Worm (Caenorhabditis elegans) whole organism, late embryonic: ENCODE measurements around the gene str-222.
A peak's percentile ranks its signal among the peaks of the same experiment; 100 is the strongest.

Experiments used
- C08G9.2 ChIP-seq: sonication (generic microtip); optimal IDR thresholded peaks from 2 replicates; lab custom pipeline; 2016; ENCODE audit warnings: mild to moderate bottlenecking, missing genetic modification characterization, moderate library complexity, missing compliant biosample characterization
- F13H6.1 ChIP-seq: sonication (generic microtip); optimal IDR thresholded peaks from 2 replicates; lab custom pipeline; 2016; ENCODE audit warnings: missing genetic modification characterization, missing compliant biosample characterization
- K02D7.2 ChIP-seq: sonication (generic microtip); optimal IDR thresholded peaks from 2 replicates; lab custom pipeline; 2017; ENCODE audit warnings: mild to moderate bottlenecking, missing genetic modification characterization, missing compliant biosample characterization
- ahr-1 ChIP-seq: sonication (generic microtip); optimal IDR thresholded peaks from 2 replicates; lab custom pipeline; 2016; ENCODE audit warnings: missing genetic modification characterization, missing compliant biosample characterization
- ama-1 ChIP-seq: fragments of 150-350 bp; optimal IDR thresholded peaks from 2 replicates; lab custom pipeline; 2014
- ceh-19 ChIP-seq: fragments of 200-800 bp; sonication (Bioruptor generic); optimal IDR thresholded peaks from 2 replicates; lab custom pipeline; 2018; ENCODE audit warnings: mild to moderate bottlenecking, missing genetic modification characterization, missing compliant biosample characterization
- ceh-2 ChIP-seq: sonication (generic microtip); optimal IDR thresholded peaks from 2 replicates; lab custom pipeline; 2016; ENCODE audit warnings: missing genotype, missing genetic modification characterization, missing compliant biosample characterization
- ceh-24 ChIP-seq: sonication (generic microtip); optimal IDR thresholded peaks from 2 replicates; lab custom pipeline; 2016; ENCODE audit warnings: mild to moderate bottlenecking, missing genetic modification characterization, missing compliant biosample characterization
- ceh-34 ChIP-seq: sonication (generic microtip); optimal IDR thresholded peaks from 2 replicates; lab custom pipeline; 2016; ENCODE audit warnings: mild to moderate bottlenecking, missing genetic modification characterization, missing compliant biosample characterization
- ceh-45 ChIP-seq: fragments of 200-800 bp; sonication (Bioruptor generic); IDR thresholded peaks from 2 replicates; pipeline ENCODE4 v1.3.6; 2022; ENCODE audit warnings: missing genetic modification reagents, missing genetic modification characterization, missing compliant biosample characterization
- ceh-48 ChIP-seq: sonication (generic microtip); optimal IDR thresholded peaks from 2 replicates; lab custom pipeline; 2016; ENCODE audit warnings: missing genetic modification characterization, inconsistent platforms, missing compliant biosample characterization
- ceh-6 ChIP-seq: fragments of 200-800 bp; sonication (Bioruptor generic); optimal IDR thresholded peaks from 2 replicates; lab custom pipeline; 2018; ENCODE audit warnings: mild to moderate bottlenecking, missing genetic modification characterization, missing compliant biosample characterization
- ceh-9 ChIP-seq: sonication (generic microtip); optimal IDR thresholded peaks from 2 replicates; lab custom pipeline; 2016; ENCODE audit warnings: mild to moderate bottlenecking, missing genetic modification characterization, inconsistent platforms, missing compliant biosample characterization
- dmd-4 ChIP-seq: sonication (generic microtip); optimal IDR thresholded peaks from 2 replicates; lab custom pipeline; 2016; ENCODE audit warnings: borderline replicate concordance, missing genetic modification characterization, missing compliant biosample characterization
- dve-1 ChIP-seq: sonication (generic microtip); optimal IDR thresholded peaks from 2 replicates; lab custom pipeline; 2017; ENCODE audit warnings: antibody characterized with exemption, mild to moderate bottlenecking, missing genetic modification characterization, missing compliant biosample characterization
- elt-2 ChIP-seq: sonication (generic microtip); optimal IDR thresholded peaks from 2 replicates; lab custom pipeline; 2016; ENCODE audit warnings: missing genetic modification reagents, missing genetic modification characterization, missing compliant biosample characterization
- elt-4 ChIP-seq: sonication (generic microtip); optimal IDR thresholded peaks from 2 replicates; lab custom pipeline; 2016; ENCODE audit warnings: missing genetic modification characterization, missing compliant biosample characterization
- eyg-1 ChIP-seq: sonication (generic microtip); optimal IDR thresholded peaks from 2 replicates; lab custom pipeline; 2016; ENCODE audit warnings: missing genotype, missing genetic modification characterization, missing compliant biosample characterization
- gmeb-2 ChIP-seq: sonication (generic microtip); optimal IDR thresholded peaks from 2 replicates; lab custom pipeline; 2016; ENCODE audit warnings: missing genetic modification characterization, inconsistent platforms, missing compliant biosample characterization
- hlh-13 ChIP-seq: fragments of 200-800 bp; sonication (Bioruptor generic); optimal IDR thresholded peaks from 2 replicates; lab custom pipeline; 2018; ENCODE audit warnings: mild to moderate bottlenecking, missing genetic modification characterization, missing compliant biosample characterization
- hlh-30 ChIP-seq: sonication (generic microtip); optimal IDR thresholded peaks from 2 replicates; lab custom pipeline; 2017; ENCODE audit warnings: antibody characterized with exemption, missing genetic modification characterization, missing compliant biosample characterization; ENCODE audit not compliant: insufficient read depth
- hlh-6 ChIP-seq: sonication (generic microtip); optimal IDR thresholded peaks from 2 replicates; lab custom pipeline; 2016; ENCODE audit warnings: missing genotype, missing genetic modification characterization, missing compliant biosample characterization
- hlh-8 ChIP-seq: sonication (generic microtip); optimal IDR thresholded peaks from 2 replicates; lab custom pipeline; 2016; ENCODE audit warnings: missing genotype, missing genetic modification characterization, missing compliant biosample characterization
- lim-6 ChIP-seq: sonication (generic microtip); optimal IDR thresholded peaks from 2 replicates; lab custom pipeline; 2016; ENCODE audit warnings: missing genetic modification characterization, missing compliant biosample characterization
- lin-11 ChIP-seq: fragments of 200-800 bp; sonication (Bioruptor generic); optimal IDR thresholded peaks from 2 replicates; lab custom pipeline; 2018; ENCODE audit warnings: mild to moderate bottlenecking, missing genetic modification characterization, missing compliant biosample characterization
- mec-3 ChIP-seq: sonication (generic microtip); optimal IDR thresholded peaks from 2 replicates; lab custom pipeline; 2016; ENCODE audit warnings: borderline replicate concordance, missing genetic modification characterization, missing compliant biosample characterization
- nfya-1 ChIP-seq: sonication (generic microtip); optimal IDR thresholded peaks from 2 replicates; lab custom pipeline; 2017; ENCODE audit warnings: missing genetic modification characterization, mild to moderate bottlenecking, missing compliant biosample characterization, antibody characterized with exemption, moderate library complexity
- nhr-11 ChIP-seq: fragments of 150-350 bp; optimal IDR thresholded peaks from 2 replicates; lab custom pipeline; 2014; ENCODE audit warnings: missing biosample characterization, missing genetic modification characterization
- nhr-232 ChIP-seq: sonication (generic microtip); optimal IDR thresholded peaks from 2 replicates; lab custom pipeline; 2016; ENCODE audit warnings: missing genetic modification characterization, missing compliant biosample characterization
- npax-4 ChIP-seq: sonication (generic microtip); optimal IDR thresholded peaks from 2 replicates; lab custom pipeline; 2016; ENCODE audit warnings: missing genetic modification characterization, missing compliant biosample characterization
- odd-2 ChIP-seq: sonication (generic microtip); optimal IDR thresholded peaks from 2 replicates; lab custom pipeline; 2017; ENCODE audit warnings: antibody characterized with exemption, mild to moderate bottlenecking, missing genetic modification characterization, missing compliant biosample characterization
- pax-1 ChIP-seq: fragments of 150-350 bp; optimal IDR thresholded peaks from 2 replicates; lab custom pipeline; 2014; ENCODE audit warnings: missing biosample characterization, missing genetic modification characterization
- pha-2 ChIP-seq: sonication (generic microtip); optimal IDR thresholded peaks from 2 replicates; lab custom pipeline; 2017; ENCODE audit warnings: mild to moderate bottlenecking, missing genetic modification characterization, missing compliant biosample characterization
- pqm-1 ChIP-seq: sonication (generic microtip); optimal IDR thresholded peaks from 2 replicates; lab custom pipeline; 2016; ENCODE audit warnings: missing genetic modification characterization, missing compliant biosample characterization
- rnt-1 ChIP-seq: sonication (generic microtip); optimal IDR thresholded peaks from 2 replicates; lab custom pipeline; 2016; ENCODE audit warnings: missing genetic modification characterization, missing compliant biosample characterization
- sox-2 ChIP-seq: fragments of 200-800 bp; sonication (Bioruptor generic); IDR thresholded peaks from 2 replicates; pipeline ENCODE4 v1.3.6; 2022; ENCODE audit warnings: missing genetic modification reagents, missing genetic modification characterization, missing compliant biosample characterization
- syd-9 ChIP-seq: sonication (generic microtip); optimal IDR thresholded peaks from 2 replicates; lab custom pipeline; 2016; ENCODE audit warnings: mild to moderate bottlenecking, missing genetic modification characterization, moderate library complexity, missing compliant biosample characterization
- ttx-3 ChIP-seq: sonication (generic microtip); optimal IDR thresholded peaks from 2 replicates; lab custom pipeline; 2016; ENCODE audit warnings: missing genetic modification reagents, missing genetic modification characterization, missing compliant biosample characterization
- unc-42 ChIP-seq: sonication (generic microtip); optimal IDR thresholded peaks from 2 replicates; lab custom pipeline; 2016; ENCODE audit warnings: missing genotype, missing genetic modification characterization, missing compliant biosample characterization
- unc-86 ChIP-seq: sonication (generic microtip); optimal IDR thresholded peaks from 2 replicates; lab custom pipeline; 2016; ENCODE audit warnings: missing genetic modification characterization, missing compliant biosample characterization
- zip-5 ChIP-seq: sonication (generic microtip); optimal IDR thresholded peaks from 2 replicates; lab custom pipeline; 2016; ENCODE audit warnings: missing genetic modification characterization, missing compliant biosample characterization

Gene str-222

DNA sequence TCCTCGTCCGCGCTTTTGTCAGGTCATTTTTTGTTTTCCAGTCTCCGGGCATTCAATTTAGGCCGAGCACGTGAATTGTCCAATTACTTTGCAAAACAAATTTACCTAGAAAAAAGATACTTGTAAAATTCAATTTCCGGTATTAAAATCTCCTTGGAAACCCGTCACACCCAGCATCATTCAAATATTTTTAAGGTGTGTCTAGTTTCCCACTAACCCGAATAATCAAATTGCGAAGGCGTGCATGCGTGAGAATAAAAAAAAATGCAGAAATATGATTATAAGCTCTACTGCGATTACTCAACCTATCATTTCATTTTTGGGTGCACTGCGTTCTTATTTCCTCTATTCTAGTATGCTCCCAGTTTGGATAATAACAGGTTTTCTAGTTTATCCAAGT, 18.9 kb downstream of the str-222 start, which contains the start of gene irld-11:
TSS of gene irld-11 (plus strand) at position 301 of the 400 bp plus-strand sequence.
- peak; percentile 17 for TF ChIP-seq unc-42 (tag; lab: Kevin White, UChicago)
- TF ChIP-seq pqm-1 (tag; lab: Kevin White, UChicago), result no peak

DNA sequence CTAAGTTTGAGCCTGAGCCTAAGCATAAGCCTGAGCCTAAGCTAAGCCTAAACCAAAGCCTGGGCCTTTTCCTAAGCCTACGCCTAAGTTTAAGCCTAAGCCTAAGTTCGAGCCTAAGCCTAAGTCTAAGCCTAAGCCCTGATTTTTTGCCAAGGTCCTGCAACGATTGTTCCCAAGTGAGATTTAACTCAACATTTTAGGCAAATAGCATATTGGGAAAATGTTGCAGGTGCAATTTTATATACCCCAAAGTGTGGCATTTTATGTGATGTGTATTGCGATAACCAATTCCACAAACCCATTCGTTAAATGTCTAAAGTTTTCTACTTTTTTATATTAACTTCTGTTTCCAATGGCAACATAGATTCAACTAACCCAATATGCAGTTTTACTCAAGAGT, 26.3 kb downstream of the str-222 start, which contains the start of gene irld-40:
TSS of gene irld-40 (plus strand) at position 301 of the 400 bp plus-strand sequence.
- TF ChIP-seq lim-6 (tag; lab: Kevin White, UChicago) (no peak), odd-2 (tag; lab: Kevin White, UChicago) (no peak), ceh-45 (GFP tag; lab: Robert Waterston, UW) (no peak), ceh-19 (no peak), pqm-1 (tag; lab: Kevin White, UChicago) (no peak), mec-3 (tag; lab: Kevin White, UChicago) (no peak), ceh-6 (GFP tag; lab: Kevin White, UChicago) (no peak), ceh-24 (no peak), ahr-1 (tag; lab: Kevin White, UChicago) (no peak)

DNA sequence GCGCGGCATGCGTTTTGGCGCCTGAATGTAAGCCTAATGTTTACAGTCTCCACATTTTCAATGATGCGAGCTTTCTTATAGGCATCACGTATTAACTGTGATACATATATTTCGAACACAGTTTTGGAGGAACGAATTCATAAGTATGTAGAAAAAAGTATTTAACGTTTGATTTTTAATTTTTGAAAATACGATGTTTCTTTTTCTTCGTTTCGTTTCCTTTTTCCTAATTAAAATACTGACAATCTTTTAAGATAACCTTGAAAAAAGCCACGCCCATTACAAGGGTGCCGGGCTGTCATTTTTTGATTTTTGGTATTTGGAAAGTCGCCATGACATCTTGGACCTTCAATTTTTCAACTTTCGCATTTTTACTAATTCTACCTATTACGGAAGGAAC, 29.0 kb downstream of the str-222 start, which contains the start of gene K04F1.9:
TSS of gene K04F1.9 (plus strand) at position 301 of the 400 bp plus-strand sequence.
- TF ChIP-seq gmeb-2 (no peak), sox-2 (no peak), elt-2 (tag; lab: Kevin White, UChicago) (no peak), rnt-1 (tag; lab: Kevin White, UChicago) (no peak)

DNA sequence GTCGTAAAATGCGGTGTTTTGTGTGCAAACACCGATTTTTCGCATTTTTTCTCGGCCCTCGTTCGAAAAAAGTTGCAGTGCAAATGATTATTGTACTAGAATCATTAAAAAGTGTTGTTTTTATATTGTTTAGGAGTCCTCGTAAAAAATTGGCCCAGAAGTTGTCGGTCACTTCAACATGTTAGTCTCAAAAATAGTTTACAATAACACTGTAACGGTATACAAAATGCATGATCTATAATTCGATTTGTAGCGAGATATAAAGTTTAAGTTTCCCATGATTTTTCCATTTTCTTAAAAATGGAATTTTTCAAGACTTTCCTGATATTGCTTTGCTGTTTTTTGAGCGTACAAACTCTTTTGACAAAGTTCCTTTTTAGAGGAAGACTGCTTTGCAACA, 30.9 kb downstream of the str-222 start, which contains the start of gene K04F1.8:
TSS of gene K04F1.8 (plus strand) at position 301 of the 400 bp plus-strand sequence.
- no peak for TF ChIP-seq ceh-9
- TF ChIP-seq pax-1 (tag; lab: Kevin White, UChicago), result no peak
- no peak for TF ChIP-seq eyg-1 (tag; lab: Kevin White, UChicago)
- TF ChIP-seq elt-4, result no peak
- TF ChIP-seq ceh-2 (tag; lab: Kevin White, UChicago), result no peak
- TF ChIP-seq unc-86 (tag; lab: Kevin White, UChicago), result no peak
- no peak for TF ChIP-seq F13H6.1 (tag; lab: Kevin White, UChicago)
- no peak for TF ChIP-seq hlh-8 (tag; lab: Kevin White, UChicago)
- no peak for TF ChIP-seq ama-1 (lab: Kevin White, UChicago)
- TF ChIP-seq hlh-13, result no peak
- no peak for TF ChIP-seq ceh-34 (tag; lab: Kevin White, UChicago)
- TF ChIP-seq zip-5 (tag; lab: Kevin White, UChicago), result no peak
- no peak for TF ChIP-seq ceh-48
- TF ChIP-seq, all 69 proteins: peak for 0

DNA sequence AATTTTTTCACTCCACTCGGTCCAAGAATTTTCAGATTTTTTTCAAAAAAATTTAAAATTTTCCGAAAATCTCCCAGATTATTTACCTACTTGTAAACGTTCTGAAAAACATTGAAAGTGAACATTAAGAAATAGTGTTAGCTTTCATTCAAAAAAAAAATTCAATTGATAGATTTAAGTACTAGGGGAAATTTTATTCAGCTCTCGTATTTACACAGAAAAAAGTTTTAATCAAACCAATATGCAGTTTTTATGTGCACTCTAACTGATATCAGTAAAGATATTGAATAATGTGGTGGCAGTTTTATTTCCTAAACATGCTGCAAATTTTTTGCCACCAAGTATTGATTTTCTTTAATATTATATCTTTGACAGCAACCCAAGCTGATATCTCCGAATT, 32.3 kb downstream of the str-222 start, which contains the start of gene irld-42:
TSS of gene irld-42 (plus strand) at position 301 of the 400 bp plus-strand sequence.
- TF ChIP-seq hlh-8 (tag; lab: Kevin White, UChicago), result no peak
- no peak for TF ChIP-seq ceh-45 (GFP tag; lab: Robert Waterston, UW)
- no peak for TF ChIP-seq nhr-11 (tag; lab: Kevin White, UChicago)
- no peak for TF ChIP-seq ttx-3 (tag; lab: Kevin White, UChicago)
- no peak for TF ChIP-seq hlh-6
- TF ChIP-seq elt-4, result no peak
- no peak for TF ChIP-seq K02D7.2
- TF ChIP-seq zip-5 (tag; lab: Kevin White, UChicago), result no peak
- no peak for TF ChIP-seq mec-3 (tag; lab: Kevin White, UChicago)
- TF ChIP-seq C08G9.2 (tag; lab: Kevin White, UChicago), result no peak
- TF ChIP-seq lin-11 (tag; lab: Kevin White, UChicago), result no peak
- TF ChIP-seq nhr-232 (tag; lab: Kevin White, UChicago), result no peak
- TF ChIP-seq ahr-1 (tag; lab: Kevin White, UChicago), result no peak
- TF ChIP-seq hlh-30 (tag; lab: Kevin White, UChicago), result no peak
- TF ChIP-seq dmd-4 (tag; lab: Kevin White, UChicago), result no peak
- TF ChIP-seq dve-1 (tag; lab: Kevin White, UChicago), result no peak
- no peak for TF ChIP-seq nfya-1 (tag; lab: Kevin White, UChicago)
- TF ChIP-seq syd-9 (tag; lab: Kevin White, UChicago), result no peak
- TF ChIP-seq npax-4 (tag; lab: Kevin White, UChicago), result no peak
- TF ChIP-seq pha-2, result no peak
